Worm (Caenorhabditis elegans) whole organism, late embryonic: ENCODE measurements around the gene D2007.2.

Experiments used
- F13H6.1 ChIP-seq: sonication (generic microtip); optimal IDR thresholded peaks from 2 replicates; lab custom pipeline; 2016; ENCODE audit warnings: missing genetic modification characterization, missing compliant biosample characterization
- K02D7.2 ChIP-seq: sonication (generic microtip); optimal IDR thresholded peaks from 2 replicates; lab custom pipeline; 2017; ENCODE audit warnings: mild to moderate bottlenecking, missing genetic modification characterization, missing compliant biosample characterization
- T23F11.4 ChIP-seq: fragments of 200-800 bp; sonication (Bioruptor generic); optimal IDR thresholded peaks from 2 replicates; lab custom pipeline; 2018; ENCODE audit warnings: mild to moderate bottlenecking, missing genetic modification characterization, missing compliant biosample characterization
- Y22D7AL.16 ChIP-seq: sonication (generic microtip); optimal IDR thresholded peaks from 2 replicates; lab custom pipeline; 2016; ENCODE audit warnings: missing genetic modification characterization, missing compliant biosample characterization
- ahr-1 ChIP-seq: sonication (generic microtip); optimal IDR thresholded peaks from 2 replicates; lab custom pipeline; 2016; ENCODE audit warnings: missing genetic modification characterization, missing compliant biosample characterization
- ama-1 ChIP-seq: fragments of 150-350 bp; optimal IDR thresholded peaks from 2 replicates; lab custom pipeline; 2014
- ceh-18 ChIP-seq: sonication (generic microtip); optimal IDR thresholded peaks from 2 replicates; lab custom pipeline; 2016; ENCODE audit warnings: missing genetic modification characterization, missing compliant biosample characterization
- ceh-19 ChIP-seq: fragments of 200-800 bp; sonication (Bioruptor generic); optimal IDR thresholded peaks from 2 replicates; lab custom pipeline; 2018; ENCODE audit warnings: mild to moderate bottlenecking, missing genetic modification characterization, missing compliant biosample characterization
- ceh-2 ChIP-seq: sonication (generic microtip); optimal IDR thresholded peaks from 2 replicates; lab custom pipeline; 2016; ENCODE audit warnings: missing genotype, missing genetic modification characterization, missing compliant biosample characterization
- ceh-22 ChIP-seq: sonication (generic microtip); optimal IDR thresholded peaks from 2 replicates; lab custom pipeline; 2017; ENCODE audit warnings: missing biosample characterization, missing genetic modification characterization
- ceh-30 ChIP-seq: fragments of 150-350 bp; optimal IDR thresholded peaks from 2 replicates; lab custom pipeline; 2014; ENCODE audit warnings: missing biosample characterization, missing genetic modification characterization
- ceh-34 ChIP-seq: sonication (generic microtip); optimal IDR thresholded peaks from 2 replicates; lab custom pipeline; 2016; ENCODE audit warnings: mild to moderate bottlenecking, missing genetic modification characterization, missing compliant biosample characterization
- ceh-6 ChIP-seq: fragments of 200-800 bp; sonication (Bioruptor generic); optimal IDR thresholded peaks from 2 replicates; lab custom pipeline; 2018; ENCODE audit warnings: mild to moderate bottlenecking, missing genetic modification characterization, missing compliant biosample characterization
- ceh-9 ChIP-seq: sonication (generic microtip); optimal IDR thresholded peaks from 2 replicates; lab custom pipeline; 2016; ENCODE audit warnings: mild to moderate bottlenecking, missing genetic modification characterization, inconsistent platforms, missing compliant biosample characterization
- dmd-4 ChIP-seq: sonication (generic microtip); optimal IDR thresholded peaks from 2 replicates; lab custom pipeline; 2016; ENCODE audit warnings: borderline replicate concordance, missing genetic modification characterization, missing compliant biosample characterization
- elt-4 ChIP-seq: sonication (generic microtip); optimal IDR thresholded peaks from 2 replicates; lab custom pipeline; 2016; ENCODE audit warnings: missing genetic modification characterization, missing compliant biosample characterization
- eyg-1 ChIP-seq: sonication (generic microtip); optimal IDR thresholded peaks from 2 replicates; lab custom pipeline; 2016; ENCODE audit warnings: missing genotype, missing genetic modification characterization, missing compliant biosample characterization
- fkh-6 ChIP-seq: sonication (generic microtip); optimal IDR thresholded peaks from 2 replicates; lab custom pipeline; 2016; ENCODE audit warnings: missing genetic modification characterization, missing compliant biosample characterization
- hlh-15 ChIP-seq: sonication (generic microtip); optimal IDR thresholded peaks from 2 replicates; lab custom pipeline; 2016; ENCODE audit warnings: missing genetic modification characterization, missing compliant biosample characterization
- hlh-30 ChIP-seq: sonication (generic microtip); optimal IDR thresholded peaks from 2 replicates; lab custom pipeline; 2017; ENCODE audit warnings: antibody characterized with exemption, missing genetic modification characterization, missing compliant biosample characterization; ENCODE audit not compliant: insufficient read depth
- hlh-6 ChIP-seq: sonication (generic microtip); optimal IDR thresholded peaks from 2 replicates; lab custom pipeline; 2016; ENCODE audit warnings: missing genotype, missing genetic modification characterization, missing compliant biosample characterization
- hlh-8 ChIP-seq: sonication (generic microtip); optimal IDR thresholded peaks from 2 replicates; lab custom pipeline; 2016; ENCODE audit warnings: missing genotype, missing genetic modification characterization, missing compliant biosample characterization
- lim-6 ChIP-seq: sonication (generic microtip); optimal IDR thresholded peaks from 2 replicates; lab custom pipeline; 2016; ENCODE audit warnings: missing genetic modification characterization, missing compliant biosample characterization
- lin-11 ChIP-seq: fragments of 200-800 bp; sonication (Bioruptor generic); optimal IDR thresholded peaks from 2 replicates; lab custom pipeline; 2018; ENCODE audit warnings: mild to moderate bottlenecking, missing genetic modification characterization, missing compliant biosample characterization
- madf-2 ChIP-seq: sonication (generic microtip); optimal IDR thresholded peaks from 2 replicates; lab custom pipeline; 2017; ENCODE audit warnings: missing genetic modification characterization, missing compliant biosample characterization
- mec-3 ChIP-seq: sonication (generic microtip); optimal IDR thresholded peaks from 2 replicates; lab custom pipeline; 2016; ENCODE audit warnings: borderline replicate concordance, missing genetic modification characterization, missing compliant biosample characterization
- nfya-1 ChIP-seq: sonication (generic microtip); optimal IDR thresholded peaks from 2 replicates; lab custom pipeline; 2017; ENCODE audit warnings: missing genetic modification characterization, mild to moderate bottlenecking, missing compliant biosample characterization, antibody characterized with exemption, moderate library complexity
- nhr-11 ChIP-seq: fragments of 150-350 bp; optimal IDR thresholded peaks from 2 replicates; lab custom pipeline; 2014; ENCODE audit warnings: missing biosample characterization, missing genetic modification characterization
- nhr-232 ChIP-seq: sonication (generic microtip); optimal IDR thresholded peaks from 2 replicates; lab custom pipeline; 2016; ENCODE audit warnings: missing genetic modification characterization, missing compliant biosample characterization
- npax-4 ChIP-seq: sonication (generic microtip); optimal IDR thresholded peaks from 2 replicates; lab custom pipeline; 2016; ENCODE audit warnings: missing genetic modification characterization, missing compliant biosample characterization
- odd-2 ChIP-seq: sonication (generic microtip); optimal IDR thresholded peaks from 2 replicates; lab custom pipeline; 2017; ENCODE audit warnings: antibody characterized with exemption, mild to moderate bottlenecking, missing genetic modification characterization, missing compliant biosample characterization
- pax-1 ChIP-seq: fragments of 150-350 bp; optimal IDR thresholded peaks from 2 replicates; lab custom pipeline; 2014; ENCODE audit warnings: missing biosample characterization, missing genetic modification characterization
- pha-2 ChIP-seq: sonication (generic microtip); optimal IDR thresholded peaks from 2 replicates; lab custom pipeline; 2017; ENCODE audit warnings: mild to moderate bottlenecking, missing genetic modification characterization, missing compliant biosample characterization
- pha-4 ChIP-seq: fragments of 150-350 bp; optimal IDR thresholded peaks from 2 replicates; lab custom pipeline; 2018; ENCODE audit warnings: missing biosample characterization, missing genetic modification reagents, missing genetic modification characterization
- pros-1 ChIP-seq: fragments of 150-350 bp; optimal IDR thresholded peaks from 2 replicates; lab custom pipeline; 2014; ENCODE audit warnings: missing biosample characterization, missing genetic modification reagents, missing genetic modification characterization
- ref-2 ChIP-seq: sonication (generic microtip); optimal IDR thresholded peaks from 2 replicates; lab custom pipeline; 2016; ENCODE audit warnings: missing genetic modification characterization, missing compliant biosample characterization
- rnt-1 ChIP-seq: sonication (generic microtip); optimal IDR thresholded peaks from 2 replicates; lab custom pipeline; 2016; ENCODE audit warnings: missing genetic modification characterization, missing compliant biosample characterization
- sdc-2 ChIP-seq: sonication (generic microtip); optimal IDR thresholded peaks from 2 replicates; lab custom pipeline; 2016; ENCODE audit warnings: missing genotype, missing genetic modification characterization, missing compliant biosample characterization
- sox-4 ChIP-seq: sonication (generic microtip); optimal IDR thresholded peaks from 2 replicates; lab custom pipeline; 2017; ENCODE audit warnings: mild to moderate bottlenecking, missing genetic modification characterization, inconsistent platforms, missing compliant biosample characterization
- tbx-2 ChIP-seq: sonication (generic microtip); optimal IDR thresholded peaks from 2 replicates; lab custom pipeline; 2016; ENCODE audit warnings: missing genetic modification characterization, missing compliant biosample characterization
- ttx-3 ChIP-seq: sonication (generic microtip); optimal IDR thresholded peaks from 2 replicates; lab custom pipeline; 2016; ENCODE audit warnings: missing genetic modification reagents, missing genetic modification characterization, missing compliant biosample characterization
- unc-3 ChIP-seq, 2 experiments: fragments of 200-800 bp in 1 of 2; sonication (Bioruptor generic) in 1 of 2; sonication (generic microtip) in 1 of 2; conservative IDR thresholded peaks in 1 of 2; optimal IDR thresholded peaks in 1 of 2; 2 replicates each; pipeline versions ENCODE4 v1.3.6 to Lab custom; 2016 to 2022; ENCODE audit warnings: missing compliant biosample characterization in 2 of 2, missing genetic modification characterization in 2 of 2, missing genetic modification reagents in 1 of 2
- unc-55 ChIP-seq: sonication (generic microtip); optimal IDR thresholded peaks from 2 replicates; lab custom pipeline; 2017; ENCODE audit warnings: missing biosample characterization, missing genetic modification reagents, missing genetic modification characterization
- unc-86 ChIP-seq: sonication (generic microtip); optimal IDR thresholded peaks from 2 replicates; lab custom pipeline; 2016; ENCODE audit warnings: missing genetic modification characterization, missing compliant biosample characterization
- ztf-16 ChIP-seq: sonication (generic microtip); optimal IDR thresholded peaks from 2 replicates; lab custom pipeline; 2017; ENCODE audit warnings: missing genetic modification characterization, missing compliant biosample characterization

Gene D2007.2

ce11 chrIII:8136517-8137099, 12.2 kb upstream of the D2007.2 start:
- TF ChIP-seq ama-1 (lab: Kevin White, UChicago) (peak; percentile 24), ceh-22 (tag; lab: Kevin White, UChicago) (peak; percentile 61), odd-2 (no peak), nfya-1 (peak; percentile 7), pax-1 (tag; lab: Kevin White, UChicago) (peak; percentile 73), hlh-30 (tag; lab: Kevin White, UChicago) (peak; percentile 33)

- no peak for TF ChIP-seq ceh-18
- no peak for TF ChIP-seq hlh-6
- TF ChIP-seq K02D7.2: no peak
- no peak for TF ChIP-seq ttx-3 (tag; lab: Kevin White, UChicago)
- no peak for TF ChIP-seq unc-86
- no peak for TF ChIP-seq nhr-11 (tag; lab: Kevin White, UChicago)
- no peak for TF ChIP-seq ceh-6 (GFP tag; lab: Kevin White, UChicago)
- no peak for TF ChIP-seq mec-3
- TF ChIP-seq T23F11.4 (GFP tag; lab: Kevin White, UChicago): no peak
- TF ChIP-seq odd-2: no peak
- no peak for TF ChIP-seq pha-2 (tag; lab: Kevin White, UChicago)
- no peak for TF ChIP-seq ztf-16 (tag; lab: Kevin White, UChicago)
- TF ChIP-seq ref-2 (tag; lab: Kevin White, UChicago): no peak
- TF ChIP-seq pha-4 (tag; lab: Kevin White, UChicago): no peak
- TF ChIP-seq hlh-30 (tag; lab: Kevin White, UChicago): no peak
- no peak for TF ChIP-seq hlh-15 (tag; lab: Kevin White, UChicago)
- no peak for TF ChIP-seq ceh-2 (tag; lab: Kevin White, UChicago)
- TF ChIP-seq ceh-9 (tag; lab: Kevin White, UChicago): no peak
- TF ChIP-seq fkh-6 (tag; lab: Kevin White, UChicago): no peak
Measured at ce11 chrIII:8137777-8138176, 11.0 kb upstream of the D2007.2 start, which contains the start of gene hsp-12.2. Gene hsp-12.2, plus strand, starts transcription at chrIII:8138077.

- TF ChIP-seq lin-11 (tag; lab: Kevin White, UChicago): no peak
- no peak for TF ChIP-seq npax-4 (tag; lab: Kevin White, UChicago)
- no peak for TF ChIP-seq pros-1
- TF ChIP-seq dmd-4 (tag; lab: Kevin White, UChicago): no peak
- no peak for TF ChIP-seq odd-2
- no peak for TF ChIP-seq elt-4 (tag; lab: Kevin White, UChicago)
- TF ChIP-seq unc-55 (GFP tag; lab: Kevin White, UChicago): no peak
- TF ChIP-seq nhr-11 (tag; lab: Kevin White, UChicago): no peak
- no peak for TF ChIP-seq nfya-1
- no peak for TF ChIP-seq ceh-30 (tag; lab: Kevin White, UChicago)
- TF ChIP-seq ceh-19 (GFP tag; lab: Kevin White, UChicago): no peak
- no peak for TF ChIP-seq lim-6 (tag; lab: Kevin White, UChicago)
- TF ChIP-seq, all 69 proteins: peak for 0
Measured at ce11 chrIII:8142217-8142616, 6.5 kb upstream of the D2007.2 start.

- TF ChIP-seq unc-3 (GFP tag; conservative IDR thresholded peaks at IDR 0.05; lab: Robert Waterston, UW) (no peak), unc-3 (tag; optimal IDR thresholded peaks at IDR 0.05; lab: Kevin White, UChicago) (no peak), sox-4 (no peak), rnt-1 (tag; lab: Kevin White, UChicago) (peak; percentile 71), ahr-1 (tag; lab: Kevin White, UChicago) (peak; percentile 56), ceh-22 (tag; lab: Kevin White, UChicago) (no peak), npax-4 (tag; lab: Kevin White, UChicago) (no peak), ceh-9 (tag; lab: Kevin White, UChicago) (no peak), K02D7.2 (no peak), hlh-6 (no peak), ceh-18 (peak; percentile 8), ceh-2 (tag; lab: Kevin White, UChicago) (peak; percentile 94), dmd-4 (tag; lab: Kevin White, UChicago) (no peak), unc-55 (GFP tag; lab: Kevin White, UChicago) (no peak), sdc-2 (tag; lab: Kevin White, UChicago) (peak; percentile 52), nhr-232 (tag; lab: Kevin White, UChicago) (no peak), ref-2 (tag; lab: Kevin White, UChicago) (peak; percentile 83), nhr-11 (tag; lab: Kevin White, UChicago) (no peak), eyg-1 (tag; lab: Kevin White, UChicago) (no peak), madf-2 (no peak), F13H6.1 (tag; lab: Kevin White, UChicago) (peak; percentile 52), Y22D7AL.16 (tag; lab: Kevin White, UChicago) (no peak), tbx-2 (tag; lab: Kevin White, UChicago) (peak; percentile 95), hlh-8 (tag; lab: Kevin White, UChicago) (peak; percentile 81), hlh-30 (tag; lab: Kevin White, UChicago) (no peak), ceh-34 (tag; lab: Kevin White, UChicago) (no peak)
Measured at ce11 chrIII:8144574-8145065, 4.1 kb upstream of the D2007.2 start, which contains the start of the genes C14B9.8 and mrpl-18. Gene C14B9.8, minus strand, starts transcription at chrIII:8144629. Gene mrpl-18, plus strand, starts transcription at chrIII:8145015.
